Fruit fly (Drosophila melanogaster) whole organism, embryonic: Measurements from ENCODE around the gene dmrt11E.

Experiments
- Antp ChIP-seq: fragments of 200-800 bp; sonication (Bioruptor generic); optimal IDR thresholded peaks from 3 replicates; lab custom pipeline; 2016; ENCODE audit warnings: missing biosample characterization, missing genetic modification characterization
- Atf-2 ChIP-seq: fragments of 200-800 bp; sonication (Bioruptor generic); optimal IDR thresholded peaks from 2 replicates; lab custom pipeline; 2016; ENCODE audit warnings: missing biosample characterization, missing genetic modification characterization
- BtbVII ChIP-seq: fragments of 200-800 bp; sonication (Bioruptor generic); optimal IDR thresholded peaks from 3 replicates; lab custom pipeline; 2017; ENCODE audit warnings: missing biosample characterization, mild to moderate bottlenecking, missing genetic modification characterization
- C15 ChIP-seq: fragments of 200-800 bp; sonication (Bioruptor generic); IDR thresholded peaks from 3 replicates; pipeline ENCODE4 v1.3.6; 2022; ENCODE audit warnings: missing biosample characterization, missing genetic modification characterization
- CG12299 ChIP-seq: fragments of 200-800 bp; sonication (Bioruptor generic); optimal IDR thresholded peaks from 2 replicates; lab custom pipeline; 2018; ENCODE audit warnings: missing biosample characterization, mild to moderate bottlenecking, missing genetic modification characterization
- CG13287 ChIP-seq: fragments of 200-800 bp; sonication (Bioruptor generic); IDR thresholded peaks from 2 replicates; pipeline ENCODE4 v1.3.6; 2022; ENCODE audit warnings: missing biosample characterization, missing genetic modification characterization; ENCODE audit not compliant: partially characterized antibody
- CG13775 ChIP-seq: fragments of 200-800 bp; sonication (Bioruptor generic); optimal IDR thresholded peaks from 3 replicates; lab custom pipeline; 2017; ENCODE audit warnings: missing biosample characterization, mild to moderate bottlenecking, missing genetic modification characterization
- CG15601 ChIP-seq: fragments of 200-800 bp; sonication (Bioruptor generic); optimal IDR thresholded peaks from 3 replicates; lab custom pipeline; 2019; ENCODE audit warnings: missing biosample characterization, mild to moderate bottlenecking, missing genetic modification characterization, moderate library complexity
- CG17186 ChIP-seq: fragments of 200-800 bp; sonication (Bioruptor generic); optimal IDR thresholded peaks from 3 replicates; lab custom pipeline; 2017; ENCODE audit warnings: missing biosample characterization, missing genetic modification reagents, missing genetic modification characterization
- CG17829 ChIP-seq: fragments of 200-800 bp; optimal IDR thresholded peaks from 2 replicates; lab custom pipeline; 2019; ENCODE audit warnings: missing biosample characterization, mild to moderate bottlenecking, missing genetic modification characterization, moderate library complexity
- CG1792 ChIP-seq: fragments of 200-800 bp; sonication (Bioruptor generic); optimal IDR thresholded peaks from 2 replicates; lab custom pipeline; 2016; ENCODE audit warnings: missing biosample characterization, missing genetic modification characterization
- CG18599 ChIP-seq: fragments of 200-800 bp; sonication (Bioruptor generic); optimal IDR thresholded peaks from 3 replicates; lab custom pipeline; 2017; ENCODE audit warnings: missing biosample characterization, missing genetic modification characterization, mild to moderate bottlenecking, moderate library complexity, missing genetic modification reagents
- CG2199 ChIP-seq: fragments of 200-800 bp; sonication (Bioruptor generic); IDR thresholded peaks from 3 replicates; pipeline ENCODE4 v1.3.6; 2022; ENCODE audit warnings: missing biosample characterization, missing genetic modification characterization
- CG31388 ChIP-seq: fragments of 200-800 bp; sonication (Bioruptor generic); optimal IDR thresholded peaks from 2 replicates; lab custom pipeline; 2016; ENCODE audit warnings: missing biosample characterization, missing genetic modification characterization
- CG4424 ChIP-seq: fragments of 200-800 bp; sonication (Bioruptor generic); optimal IDR thresholded peaks from 3 replicates; lab custom pipeline; 2016; ENCODE audit warnings: missing biosample characterization, missing genetic modification characterization
- CG6254 ChIP-seq: fragments of 200-800 bp; sonication (Bioruptor generic); optimal IDR thresholded peaks from 3 replicates; lab custom pipeline; 2017; ENCODE audit warnings: mild to moderate bottlenecking, missing biosample characterization, missing genetic modification reagents, missing genetic modification characterization
- CG6689 ChIP-seq: fragments of 200-800 bp; sonication (Bioruptor generic); IDR thresholded peaks from 2 replicates; pipeline ENCODE4 v1.3.6; 2022; ENCODE audit warnings: missing biosample characterization, missing genetic modification characterization
- CG9797 ChIP-seq: fragments of 200-800 bp; sonication (Bioruptor generic); optimal IDR thresholded peaks from 3 replicates; lab custom pipeline; 2018; ENCODE audit warnings: missing biosample characterization, mild to moderate bottlenecking, missing genetic modification characterization
- CHES-1-like ChIP-seq: fragments of 200-800 bp; sonication (Bioruptor generic); optimal IDR thresholded peaks from 2 replicates; lab custom pipeline; 2016; ENCODE audit warnings: missing biosample characterization, missing genetic modification characterization
- Doc3 ChIP-seq: fragments of 200-800 bp; sonication (Bioruptor generic); IDR thresholded peaks from 3 replicates; pipeline ENCODE4 v1.3.6; 2022; ENCODE audit warnings: missing biosample characterization, missing genetic modification characterization; ENCODE audit not compliant: partially characterized antibody
- Dp ChIP-seq: fragments of 200-800 bp; sonication (Bioruptor generic); optimal IDR thresholded peaks from 2 replicates; lab custom pipeline; 2018; ENCODE audit warnings: missing biosample characterization, mild to moderate bottlenecking, missing genetic modification characterization, moderate library complexity
- Dref ChIP-seq: fragments of 200-800 bp; sonication (Bioruptor generic); IDR thresholded peaks from 2 replicates; pipeline ENCODE4 v1.3.6; 2022; ENCODE audit warnings: missing biosample characterization, missing genetic modification characterization
- MTF-1 ChIP-seq: fragments of 200-800 bp; sonication (Bioruptor generic); optimal IDR thresholded peaks from 2 replicates; lab custom pipeline; 2018; ENCODE audit warnings: missing biosample characterization, mild to moderate bottlenecking, missing genetic modification characterization, borderline replicate concordance
- Meics ChIP-seq: fragments of 200-800 bp; sonication (Bioruptor generic); optimal IDR thresholded peaks from 2 replicates; lab custom pipeline; 2017; ENCODE audit warnings: missing biosample characterization, mild to moderate bottlenecking, missing genetic modification characterization
- Neu2 ChIP-seq: fragments of 200-800 bp; sonication (Bioruptor generic); optimal IDR thresholded peaks from 3 replicates; lab custom pipeline; 2016; ENCODE audit warnings: missing biosample characterization, missing genetic modification characterization, borderline replicate concordance
- Opbp ChIP-seq: fragments of 200-800 bp; sonication (Bioruptor generic); IDR thresholded peaks from 3 replicates; pipeline ENCODE4 v1.3.6; 2022; ENCODE audit warnings: missing biosample characterization, missing genetic modification characterization; ENCODE audit not compliant: partially characterized antibody
- Poxn ChIP-seq: fragments of 200-800 bp; sonication (Bioruptor generic); IDR thresholded peaks from 2 replicates; pipeline ENCODE4 v1.3.6; 2022; ENCODE audit warnings: missing biosample characterization, missing genetic modification characterization
- Spps ChIP-seq: fragments of 200-800 bp; sonication (Bioruptor generic); optimal IDR thresholded peaks from 2 replicates; lab custom pipeline; 2018; ENCODE audit warnings: missing biosample characterization, mild to moderate bottlenecking, missing genetic modification characterization
- Xbp1 ChIP-seq: fragments of 200-800 bp; sonication (Bioruptor generic); optimal IDR thresholded peaks from 3 replicates; lab custom pipeline; 2016; ENCODE audit warnings: missing biosample characterization, mild to moderate bottlenecking, missing genetic modification characterization
- al ChIP-seq: fragments of 200-800 bp; sonication (Bioruptor generic); IDR thresholded peaks from 2 replicates; pipeline ENCODE4 v1.3.6; 2022; ENCODE audit warnings: missing biosample characterization, missing genetic modification characterization
- ato ChIP-seq: fragments of 200-800 bp; sonication (Bioruptor generic); IDR thresholded peaks from 2 replicates; pipeline ENCODE4 v1.3.6; 2022; ENCODE audit warnings: missing biosample characterization, missing genetic modification characterization; ENCODE audit not compliant: partially characterized antibody
- br ChIP-seq: fragments of >200 bp; optimal IDR thresholded peaks from 2 replicates; lab custom pipeline; 2017
- bsh ChIP-seq, 2 experiments: fragments of 200-800 bp; sonication (Bioruptor generic); optimal IDR thresholded peaks; 2 replicates each; lab custom pipeline; 2017 to 2018; ENCODE audit warnings: mild to moderate bottlenecking in 2 of 2, missing biosample characterization in 2 of 2, missing genetic modification characterization in 2 of 2, moderate library complexity in 1 of 2
- cwo ChIP-seq: fragments of 200-800 bp; sonication (Bioruptor generic); optimal IDR thresholded peaks from 3 replicates; lab custom pipeline; 2017; ENCODE audit warnings: missing biosample characterization, missing genetic modification characterization, mild to moderate bottlenecking, moderate library complexity, missing genetic modification reagents
- fd3F ChIP-seq: fragments of 200-800 bp; sonication (Bioruptor generic); optimal IDR thresholded peaks from 2 replicates; lab custom pipeline; 2018; ENCODE audit warnings: missing biosample characterization, mild to moderate bottlenecking, missing genetic modification characterization, moderate library complexity
- gcm ChIP-seq: fragments of 200-800 bp; sonication (Bioruptor generic); optimal IDR thresholded peaks from 2 replicates; lab custom pipeline; 2019; ENCODE audit warnings: missing biosample characterization, mild to moderate bottlenecking, missing genetic modification characterization, moderate library complexity
- klu ChIP-seq: fragments of 200-800 bp; sonication (Bioruptor generic); IDR thresholded peaks from 2 replicates; pipeline ENCODE4 v1.3.6; 2022; ENCODE audit warnings: missing biosample characterization, missing genetic modification characterization
- maf-S ChIP-seq: fragments of 200-800 bp; sonication (Bioruptor generic); optimal IDR thresholded peaks from 2 replicates; lab custom pipeline; 2016; ENCODE audit warnings: missing biosample characterization, missing genetic modification characterization
- mld ChIP-seq: fragments of 200-800 bp; sonication (Bioruptor generic); IDR thresholded peaks from 3 replicates; pipeline ENCODE4 v1.3.6; 2022; ENCODE audit warnings: missing biosample characterization, missing genetic modification characterization; ENCODE audit not compliant: partially characterized antibody
- nerfin-1 ChIP-seq: fragments of 200-800 bp; sonication (Bioruptor generic); optimal IDR thresholded peaks from 3 replicates; lab custom pipeline; 2019; ENCODE audit warnings: missing biosample characterization, mild to moderate bottlenecking, missing genetic modification characterization, moderate library complexity
- nerfin-2 ChIP-seq: fragments of 200-800 bp; sonication (Bioruptor generic); IDR thresholded peaks from 2 replicates; pipeline ENCODE4 v1.3.6; 2022; ENCODE audit warnings: missing biosample characterization, missing genetic modification characterization; ENCODE audit not compliant: partially characterized antibody
- pros ChIP-seq: fragments of 200-800 bp; sonication (Bioruptor generic); optimal IDR thresholded peaks from 3 replicates; lab custom pipeline; 2019; ENCODE audit warnings: missing biosample characterization, mild to moderate bottlenecking, missing genetic modification characterization, moderate library complexity
- repo ChIP-seq: fragments of 200-800 bp; sonication (Bioruptor generic); optimal IDR thresholded peaks from 2 replicates; lab custom pipeline; 2016; ENCODE audit warnings: missing biosample characterization, missing genetic modification characterization
- scrt ChIP-seq: fragments of 200-800 bp; sonication (Bioruptor generic); optimal IDR thresholded peaks from 2 replicates; lab custom pipeline; 2018; ENCODE audit warnings: missing biosample characterization, mild to moderate bottlenecking, missing genetic modification characterization, moderate library complexity
- sens-2 ChIP-seq: fragments of 200-800 bp; sonication (Bioruptor generic); IDR thresholded peaks from 2 replicates; pipeline ENCODE4 v1.3.6; 2022; ENCODE audit warnings: missing biosample characterization, missing genetic modification characterization
- sna ChIP-seq: fragments of 200-800 bp; sonication (Bioruptor generic); IDR thresholded peaks from 2 replicates; pipeline ENCODE4 v1.3.6; 2022; ENCODE audit warnings: missing biosample characterization, missing genetic modification characterization; ENCODE audit not compliant: partially characterized antibody
- unpg ChIP-seq: fragments of 200-800 bp; sonication (Bioruptor generic); optimal IDR thresholded peaks from 3 replicates; lab custom pipeline; 2018; ENCODE audit warnings: missing biosample characterization, mild to moderate bottlenecking, missing genetic modification characterization, moderate library complexity
- yki ChIP-seq: fragments of >200 bp; optimal IDR thresholded peaks from 3 replicates; lab custom pipeline; 2018
- zen ChIP-seq: fragments of 200-800 bp; sonication (Bioruptor generic); optimal IDR thresholded peaks from 3 replicates; lab custom pipeline; 2018; ENCODE audit warnings: missing biosample characterization, mild to moderate bottlenecking, missing genetic modification characterization, moderate library complexity

dmrt11E gene

dm6 chrX:13387373-13387850, 19.4 kb downstream of the dmrt11E start, which contains the start of the genes Ype and CG1662 (continued):
- TF ChIP-seq nerfin-2 (GFP tag; lab: Robert Waterston, UW), result no peak
- peak; percentile 3 for TF ChIP-seq repo (GFP tag; lab: Kevin White, UChicago)
- TF ChIP-seq br (lab: Kevin White, UChicago), result no peak
- peak; percentile 86 for TF ChIP-seq cwo (GFP tag; lab: Kevin White, UChicago)
- TF ChIP-seq CG4424 (GFP tag; lab: Kevin White, UChicago), result peak; percentile 79
- TF ChIP-seq CG18599 (GFP tag; lab: Kevin White, UChicago), result peak; percentile 78
- TF ChIP-seq CG6689 (GFP tag; lab: Robert Waterston, UW), result peak; percentile 70
- TF ChIP-seq sens-2, result 0 out of 2 replicates have a peak, but pooled peaks have one; percentile 45
- 0 out of 3 replicates have a peak, but pooled peaks have one; percentile 39 for TF ChIP-seq C15 (GFP tag; lab: Robert Waterston, UW)
- TF ChIP-seq bsh (GFP tag; optimal IDR thresholded peaks at IDR 0.05; lab: Kevin White, UChicago), result peak in 1 of 2 experiments; percentile 58
- TF ChIP-seq MTF-1 (GFP tag; lab: Kevin White, UChicago), result no peak
- TF ChIP-seq CG17186 (GFP tag; lab: Kevin White, UChicago), result peak; percentile 53
- no peak for TF ChIP-seq CG9797 (GFP tag; lab: Kevin White, UChicago)
- peak; percentile 75 for TF ChIP-seq CG13287
- TF ChIP-seq CG12299 (tag; lab: Kevin White, UChicago), result peak; percentile 56
- TF ChIP-seq BtbVII, result peak; percentile 54
- TF ChIP-seq zen (tag; lab: Kevin White, UChicago), result peak; percentile 76
- TF ChIP-seq Atf-2 (GFP tag; lab: Kevin White, UChicago), result peak; percentile 54
- TF ChIP-seq gcm (GFP tag; lab: Kevin White, UChicago), result no peak
- TF ChIP-seq CG2199 (GFP tag; lab: Robert Waterston, UW), result no peak
- peak; percentile 52; the same call in 1 of the 2 replicates for TF ChIP-seq klu (GFP tag; lab: Robert Waterston, UW)
- peak; percentile 60 for TF ChIP-seq maf-S
- TF ChIP-seq ato (GFP tag; lab: Robert Waterston, UW), result no peak
- TF ChIP-seq Dp (GFP tag; lab: Kevin White, UChicago), result peak; percentile 34
- no peak for TF ChIP-seq pros
- TF ChIP-seq nerfin-1 (tag; lab: Kevin White, UChicago), result peak; percentile 66
- peak; percentile 36 for TF ChIP-seq CG1792 (GFP tag; lab: Kevin White, UChicago)
- TF ChIP-seq CG6254 (GFP tag; lab: Kevin White, UChicago), result no peak
- TF ChIP-seq CG13775 (GFP tag; lab: Kevin White, UChicago), result peak; percentile 82
- TF ChIP-seq CG17829 (tag; lab: Kevin White, UChicago), result peak; percentile 77
- TF ChIP-seq CG15601 (tag; lab: Kevin White, UChicago), result peak; percentile 67
- TF ChIP-seq CHES-1-like (GFP tag; lab: Kevin White, UChicago), result peak; percentile 67
- TF ChIP-seq Opbp (GFP tag; lab: Robert Waterston, UW), result peak; percentile 59; the same call in 2 of the 3 replicates
- peak; percentile 79 for TF ChIP-seq Xbp1 (GFP tag; lab: Kevin White, UChicago)
- TF ChIP-seq fd3F (GFP tag; lab: Kevin White, UChicago), result peak; percentile 65
- TF ChIP-seq mld (GFP tag; lab: Robert Waterston, UW), result no peak
- TF ChIP-seq Dref (GFP tag; lab: Robert Waterston, UW), result peak; percentile 63
- TF ChIP-seq Poxn (GFP tag; lab: Robert Waterston, UW), result no peak
- TF ChIP-seq Meics (GFP tag; lab: Kevin White, UChicago), result peak; percentile 73
- peak; percentile 63; the same call in 2 of the 3 replicates for TF ChIP-seq Doc3 (GFP tag; lab: Robert Waterston, UW)
- TF ChIP-seq al, result peak; percentile 55
- TF ChIP-seq CG31388 (GFP tag; lab: Kevin White, UChicago), result peak; percentile 7
- no peak for TF ChIP-seq yki (lab: Kevin White, UChicago)
- peak; percentile 62 for TF ChIP-seq unpg (GFP tag; lab: Kevin White, UChicago)
- peak; percentile 57; the same call in 1 of the 2 replicates for TF ChIP-seq sna (GFP tag; lab: Robert Waterston, UW)
- TF ChIP-seq Neu2 (GFP tag; lab: Kevin White, UChicago), result no peak
- peak; percentile 36 for TF ChIP-seq scrt (GFP tag; lab: Kevin White, UChicago)
- TF ChIP-seq Antp (GFP tag; lab: Kevin White, UChicago), result peak; percentile 57
- peak; percentile 29 for TF ChIP-seq Spps (tag; lab: Kevin White, UChicago)
